Worm (Caenorhabditis elegans) whole organism, young adult: ENCODE measurements around the gene srx-137.

Experiments used
- B0336.3 ChIP-seq: fragments of 200-800 bp; sonication (Bioruptor generic); IDR thresholded peaks from 2 replicates; pipeline ENCODE4 v1.3.6; 2022; ENCODE audit warnings: missing genetic modification characterization, missing compliant biosample characterization
- F22D6.2 ChIP-seq: sonication (generic microtip); optimal IDR thresholded peaks from 2 replicates; lab custom pipeline; 2016; ENCODE audit warnings: mild to moderate bottlenecking, missing genetic modification characterization, missing compliant biosample characterization
- F37B4.10 ChIP-seq: fragments of 200-800 bp; sonication (Bioruptor generic); IDR thresholded peaks from 2 replicates; pipeline ENCODE4 v1.3.6; 2022; ENCODE audit warnings: missing genetic modification characterization, missing compliant biosample characterization
- F49E8.2 ChIP-seq: sonication (generic microtip); optimal IDR thresholded peaks from 3 replicates; lab custom pipeline; 2017; ENCODE audit warnings: missing genetic modification characterization, mild to moderate bottlenecking, missing compliant biosample characterization, antibody characterized with exemption, moderate library complexity; ENCODE audit not compliant: insufficient read depth
- F52B5.7 ChIP-seq: sonication (generic microtip); optimal IDR thresholded peaks from 2 replicates; lab custom pipeline; 2016; ENCODE audit warnings: mild to moderate bottlenecking, missing genetic modification characterization, missing compliant biosample characterization
- K11D2.4 ChIP-seq: fragments of 200-800 bp; sonication (Bioruptor generic); IDR thresholded peaks from 2 replicates; pipeline ENCODE4 v1.3.6; 2022; ENCODE audit warnings: missing genetic modification reagents, missing genetic modification characterization, missing compliant biosample characterization
- Y53F4B.3 ChIP-seq: fragments of 200-800 bp; sonication (Bioruptor generic); IDR thresholded peaks from 2 replicates; pipeline ENCODE4 v1.3.6; 2022; ENCODE audit warnings: missing genetic modification reagents, missing genetic modification characterization, missing compliant biosample characterization
- Y53G8AR.9 ChIP-seq: fragments of 200-800 bp; sonication (Bioruptor generic); conservative IDR thresholded peaks from 2 replicates; pipeline ENCODE4 v1.3.6; 2022; ENCODE audit warnings: missing genetic modification reagents, missing genetic modification characterization, missing compliant biosample characterization
- Y79H2A.3 ChIP-seq: fragments of 200-800 bp; sonication (Bioruptor generic); conservative IDR thresholded peaks from 2 replicates; pipeline ENCODE4 v1.3.6; 2022; ENCODE audit warnings: missing genetic modification reagents, missing genetic modification characterization, missing compliant biosample characterization
- Y95B8A.8 ChIP-seq: fragments of 200-800 bp; sonication (Bioruptor generic); IDR thresholded peaks from 2 replicates; pipeline ENCODE4 v1.3.6; 2022; ENCODE audit warnings: missing genetic modification reagents, missing genetic modification characterization, missing compliant biosample characterization
- ama-1 ChIP-seq, 3 experiments: fragments of 150-350 bp in 1 of 3; sonication (generic microtip) in 2 of 3; optimal IDR thresholded peaks; 2 replicates each; lab custom pipeline; 2014 to 2018; ENCODE audit warnings: missing biosample characterization in 2 of 3, missing genetic modification characterization in 2 of 3, missing genetic modification reagents in 2 of 3
- atf-7 ChIP-seq: sonication (generic microtip); optimal IDR thresholded peaks from 2 replicates; lab custom pipeline; 2017; ENCODE audit warnings: mild to moderate bottlenecking, missing genetic modification characterization, missing compliant biosample characterization
- attf-5 ChIP-seq: fragments of 200-800 bp; sonication (Bioruptor generic); optimal IDR thresholded peaks from 2 replicates; lab custom pipeline; 2018; ENCODE audit warnings: mild to moderate bottlenecking, missing genetic modification characterization, missing compliant biosample characterization
- bed-2 ChIP-seq: fragments of 200-800 bp; sonication (Bioruptor generic); IDR thresholded peaks from 2 replicates; pipeline ENCODE4 v1.3.6; 2022; ENCODE audit warnings: missing genetic modification reagents, missing genetic modification characterization, missing compliant biosample characterization
- cebp-2 ChIP-seq: fragments of 200-800 bp; sonication (Bioruptor generic); IDR thresholded peaks from 2 replicates; pipeline ENCODE4 v1.3.6; 2022; ENCODE audit warnings: missing genetic modification characterization, missing compliant biosample characterization
- ceh-27 ChIP-seq: fragments of 200-800 bp; sonication (Bioruptor generic); optimal IDR thresholded peaks from 2 replicates; lab custom pipeline; 2018; ENCODE audit warnings: mild to moderate bottlenecking, missing genetic modification characterization, moderate library complexity, missing compliant biosample characterization
- ceh-40 ChIP-seq: fragments of 200-800 bp; sonication (Bioruptor generic); IDR thresholded peaks from 2 replicates; pipeline ENCODE4 v1.3.6; 2022; ENCODE audit warnings: missing genetic modification characterization, missing compliant biosample characterization
- ceh-91 ChIP-seq: fragments of 200-800 bp; sonication (Bioruptor generic); IDR thresholded peaks from 2 replicates; pipeline ENCODE4 v1.3.6; 2022; ENCODE audit warnings: missing genetic modification reagents, missing genetic modification characterization, missing compliant biosample characterization
- chd-7 ChIP-seq: sonication (generic microtip); optimal IDR thresholded peaks from 2 replicates; lab custom pipeline; 2016; ENCODE audit warnings: mild to moderate bottlenecking, missing genetic modification characterization, moderate library complexity, missing compliant biosample characterization
- dpl-1 ChIP-seq: fragments of 150-350 bp; optimal IDR thresholded peaks from 2 replicates; lab custom pipeline; 2014; ENCODE audit warnings: missing biosample characterization, missing genetic modification reagents, missing genetic modification characterization
- efl-1 ChIP-seq: fragments of 150-350 bp; optimal IDR thresholded peaks from 2 replicates; lab custom pipeline; 2014; ENCODE audit warnings: missing biosample characterization, missing genetic modification reagents, missing genetic modification characterization
- egl-18 ChIP-seq: fragments of 200-800 bp; sonication (Bioruptor generic); IDR thresholded peaks from 2 replicates; pipeline ENCODE4 v1.3.6; 2022; ENCODE audit warnings: missing genetic modification reagents, missing genetic modification characterization, missing compliant biosample characterization
- fkh-3 ChIP-seq: sonication (generic microtip); optimal IDR thresholded peaks from 2 replicates; lab custom pipeline; 2016; ENCODE audit warnings: mild to moderate bottlenecking, missing genetic modification characterization, missing compliant biosample characterization
- him-1 ChIP-seq: sonication (generic microtip); optimal IDR thresholded peaks from 2 replicates; lab custom pipeline; 2016; ENCODE audit warnings: missing genotype, missing genetic modification reagents, missing genetic modification characterization, missing compliant biosample characterization
- hsf-1 ChIP-seq: fragments of 200-800 bp; sonication (Bioruptor generic); IDR thresholded peaks from 2 replicates; pipeline ENCODE4 v1.3.6; 2022; ENCODE audit warnings: missing genetic modification reagents, missing genetic modification characterization, missing compliant biosample characterization
- lin-26 ChIP-seq: fragments of 200-800 bp; sonication (Bioruptor generic); IDR thresholded peaks from 2 replicates; pipeline ENCODE4 v1.3.6; 2022; ENCODE audit warnings: missing genetic modification reagents, missing genetic modification characterization, missing compliant biosample characterization
- lsl-1 ChIP-seq: fragments of 200-800 bp; sonication (Bioruptor generic); optimal IDR thresholded peaks from 2 replicates; lab custom pipeline; 2018; ENCODE audit warnings: mild to moderate bottlenecking, missing genetic modification characterization, moderate library complexity, missing compliant biosample characterization
- madf-6 ChIP-seq: fragments of 200-800 bp; sonication (Bioruptor generic); IDR thresholded peaks from 2 replicates; pipeline ENCODE4 v1.3.6; 2022; ENCODE audit warnings: missing genetic modification reagents, missing genetic modification characterization, missing compliant biosample characterization
- mcd-1 ChIP-seq: fragments of 200-800 bp; sonication (Bioruptor generic); IDR thresholded peaks from 2 replicates; pipeline ENCODE4 v1.3.6; 2022; ENCODE audit warnings: missing genetic modification reagents, missing genetic modification characterization, missing compliant biosample characterization
- nhr-179 ChIP-seq: sonication (generic microtip); optimal IDR thresholded peaks from 2 replicates; lab custom pipeline; 2016; ENCODE audit warnings: mild to moderate bottlenecking, missing genetic modification characterization, missing compliant biosample characterization
- nhr-27 ChIP-seq: fragments of 200-800 bp; sonication (Bioruptor generic); optimal IDR thresholded peaks from 2 replicates; lab custom pipeline; 2018; ENCODE audit warnings: mild to moderate bottlenecking, missing genetic modification characterization, moderate library complexity, missing compliant biosample characterization
- nhr-80 ChIP-seq: sonication (generic microtip); optimal IDR thresholded peaks from 2 replicates; lab custom pipeline; 2016; ENCODE audit warnings: missing genetic modification characterization, missing compliant biosample characterization
- nhr-90 ChIP-seq: sonication (generic microtip); optimal IDR thresholded peaks from 2 replicates; lab custom pipeline; 2016; ENCODE audit warnings: missing genotype, mild to moderate bottlenecking, missing genetic modification characterization, missing compliant biosample characterization
- rec-8 ChIP-seq, 2 experiments: sonication (generic microtip); optimal IDR thresholded peaks; 2 replicates each; lab custom pipeline; 2016; ENCODE audit warnings: mild to moderate bottlenecking in 2 of 2, missing genetic modification characterization in 2 of 2, missing genetic modification reagents in 2 of 2, missing genotype in 2 of 2, missing biosample characterization in 1 of 2, missing compliant biosample characterization in 1 of 2, moderate library complexity in 1 of 2
- rpc-1 ChIP-seq, 2 experiments: fragments of 150-350 bp in 1 of 2; sonication (generic microtip) in 1 of 2; optimal IDR thresholded peaks; 2 replicates each; lab custom pipeline; 2014 to 2018; ENCODE audit warnings: missing biosample characterization in 1 of 2, missing genetic modification characterization in 1 of 2, missing genetic modification reagents in 1 of 2, missing genotype in 1 of 2
- sdz-38 ChIP-seq: sonication (generic microtip); optimal IDR thresholded peaks from 2 replicates; lab custom pipeline; 2016; ENCODE audit warnings: missing genotype, missing genetic modification characterization, missing compliant biosample characterization
- sea-2 ChIP-seq: fragments of 200-800 bp; sonication (Bioruptor generic); IDR thresholded peaks from 2 replicates; pipeline ENCODE4 v1.3.6; 2022; ENCODE audit warnings: missing genetic modification characterization, missing compliant biosample characterization
- snpc-4 ChIP-seq, 5 experiments: fragments of 150-350 bp in 1 of 5; sonication (generic microtip) in 4 of 5; optimal IDR thresholded peaks; 2 replicates each; lab custom pipeline; 2014 to 2018; ENCODE audit warnings: missing genetic modification characterization in 5 of 5, missing biosample characterization in 3 of 5, antibody characterized with exemption in 2 of 5, mild to moderate bottlenecking in 2 of 5, missing compliant biosample characterization in 2 of 5, missing genotype in 2 of 5, moderate library complexity in 2 of 5, missing genetic modification reagents in 1 of 5
- tbp1 ChIP-seq: fragments of 200-800 bp; sonication (Bioruptor generic); optimal IDR thresholded peaks from 2 replicates; lab custom pipeline; 2018; ENCODE audit warnings: mild to moderate bottlenecking, missing genetic modification characterization, missing compliant biosample characterization
- xnd-1 ChIP-seq: sonication (generic microtip); optimal IDR thresholded peaks from 2 replicates; lab custom pipeline; 2016; ENCODE audit warnings: missing genotype, missing genetic modification reagents, missing genetic modification characterization, missing compliant biosample characterization
- ztf-25 ChIP-seq: fragments of 200-800 bp; sonication (Bioruptor generic); IDR thresholded peaks from 2 replicates; pipeline ENCODE4 v1.3.6; 2022; ENCODE audit warnings: missing genetic modification reagents, missing genetic modification characterization, missing compliant biosample characterization
- ztf-6 ChIP-seq: fragments of 200-800 bp; sonication (Bioruptor generic); IDR thresholded peaks from 2 replicates; pipeline ENCODE4 v1.3.6; 2022; ENCODE audit warnings: missing genetic modification reagents, missing genetic modification characterization, missing compliant biosample characterization

Gene srx-137

DNA sequence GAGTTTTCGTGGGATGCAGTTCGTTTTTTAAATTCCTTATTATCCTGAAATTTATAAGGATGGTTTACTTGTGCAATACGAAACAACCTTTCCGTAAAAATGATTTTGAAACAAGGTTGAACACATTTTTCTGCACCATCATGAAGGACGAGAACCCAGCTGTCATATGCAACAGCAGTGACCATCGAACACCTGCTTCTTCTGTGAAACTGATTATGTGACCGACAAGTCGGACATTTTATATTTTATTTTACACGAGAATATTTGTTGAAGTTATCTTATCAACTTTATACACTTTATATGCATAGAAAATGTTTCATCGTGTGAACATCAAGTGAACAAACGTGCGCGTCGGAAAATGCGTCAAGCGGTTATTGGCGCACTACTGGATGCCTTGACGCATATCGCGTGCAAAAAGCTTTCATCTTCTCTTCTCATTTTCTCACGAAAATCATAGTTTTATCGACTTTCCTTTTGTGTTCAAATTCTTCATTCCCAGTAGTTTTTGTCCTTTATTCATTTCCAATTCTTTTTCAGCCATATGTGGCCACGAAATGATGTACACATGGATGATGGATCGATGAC, 43.7 kb upstream of the srx-137 start, which contains the start of gene sel-10 (continued):
- TF ChIP-seq lsl-1 (GFP tag; lab: Kevin White, UChicago) = peak; percentile 43
- TF ChIP-seq chd-7 (tag; lab: Kevin White, UChicago) = no peak
- peak; percentile 77 for TF ChIP-seq mcd-1
- no peak for TF ChIP-seq tbp1 (GFP tag; lab: Kevin White, UChicago)
- no peak for TF ChIP-seq F37B4.10 (GFP tag; lab: Robert Waterston, UW)
- no peak for TF ChIP-seq fkh-3
- TF ChIP-seq atf-7 (tag; lab: Kevin White, UChicago) = no peak
- no peak for TF ChIP-seq bed-2 (GFP tag; lab: Robert Waterston, UW)
- no peak for TF ChIP-seq nhr-27 (tag; lab: Kevin White, UChicago)
- no peak for TF ChIP-seq hsf-1
- TF ChIP-seq sea-2 = no peak
- no peak for TF ChIP-seq ceh-91 (GFP tag; lab: Robert Waterston, UW)
- TF ChIP-seq cebp-2 (GFP tag; lab: Robert Waterston, UW) = no peak
- no peak for TF ChIP-seq F49E8.2 (tag; lab: Kevin White, UChicago)
- no peak for TF ChIP-seq egl-18
- no peak for TF ChIP-seq rpc-1 (optimal IDR thresholded peaks at IDR 0.05; lab: Kevin White, UChicago)
- TF ChIP-seq rpc-1 (tag; optimal IDR thresholded peaks at IDR 0.05; lab: Kevin White, UChicago) = no peak
- TF ChIP-seq B0336.3 (GFP tag; lab: Robert Waterston, UW) = no peak
- TF ChIP-seq F52B5.7 (tag; lab: Kevin White, UChicago) = no peak
- no peak for TF ChIP-seq lin-26 (GFP tag; lab: Robert Waterston, UW)
- peak; percentile 65 for TF ChIP-seq snpc-4 (GFP tag; optimal IDR thresholded peaks at IDR 0.05; lab: Kevin White, UChicago)
- TF ChIP-seq snpc-4 (tag; optimal IDR thresholded peaks at IDR 0.05; lab: Kevin White, UChicago) = peak in 2 of 4 experiments; percentile 33 to 65
- no peak for TF ChIP-seq ceh-40 (GFP tag; lab: Robert Waterston, UW)
- peak; percentile 15 for TF ChIP-seq efl-1 (GFP tag; lab: Kevin White, UChicago)
- no peak for TF ChIP-seq Y95B8A.8 (GFP tag; lab: Robert Waterston, UW)
- TF ChIP-seq madf-6 (GFP tag; lab: Robert Waterston, UW) = peak; percentile 71; the same call in 1 of the 2 replicates
- TF ChIP-seq sdz-38 (tag; lab: Kevin White, UChicago) = no peak
- no peak for TF ChIP-seq xnd-1
- no peak for TF ChIP-seq nhr-90 (tag; lab: Kevin White, UChicago)
- TF ChIP-seq rec-8 (tag; optimal IDR thresholded peaks at IDR 0.05; lab: Kevin White, UChicago) = no peak
- no peak for TF ChIP-seq nhr-179 (tag; lab: Kevin White, UChicago)
- TF ChIP-seq Y79H2A.3 (GFP tag; lab: Robert Waterston, UW) = no peak

DNA sequence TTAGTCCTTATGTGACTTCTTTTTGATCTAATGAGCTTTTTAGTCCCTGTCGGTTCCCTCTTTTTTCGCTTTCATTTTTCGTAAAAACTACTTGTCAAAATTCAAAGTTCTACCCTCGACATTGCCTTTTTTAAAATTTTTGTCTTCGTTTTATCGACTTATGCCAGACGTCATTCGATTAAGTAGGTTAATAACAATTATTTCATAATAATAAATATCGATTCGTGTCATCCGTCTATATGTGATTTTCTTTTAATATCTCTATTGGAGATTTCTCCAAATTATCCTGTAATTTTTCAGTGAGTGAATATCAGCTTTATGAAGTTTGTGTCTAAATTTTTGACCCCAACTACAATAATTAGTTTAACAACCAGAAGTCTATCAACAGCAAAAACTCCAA, 39.9 kb upstream of the srx-137 start, which contains the start of gene hpo-31:
TSS of gene hpo-31 (plus strand) at position 301 of the 400 bp plus-strand sequence.
- no peak for TF ChIP-seq nhr-80
- no peak for TF ChIP-seq attf-5
- TF ChIP-seq sdz-38 (tag; lab: Kevin White, UChicago) = no peak
- no peak for TF ChIP-seq Y53G8AR.9 (GFP tag; lab: Robert Waterston, UW)
- no peak for TF ChIP-seq F22D6.2 (tag; lab: Kevin White, UChicago)
- TF ChIP-seq ama-1 (optimal IDR thresholded peaks at IDR 0.05; lab: Kevin White, UChicago) = no peak
- TF ChIP-seq ama-1 (GFP tag; optimal IDR thresholded peaks at IDR 0.05; lab: Kevin White, UChicago) = no peak
- TF ChIP-seq cebp-2 (GFP tag; lab: Robert Waterston, UW) = no peak
- TF ChIP-seq ztf-6 (GFP tag; lab: Robert Waterston, UW) = no peak
- no peak for TF ChIP-seq him-1 (tag; lab: Kevin White, UChicago)
- no peak for TF ChIP-seq Y53F4B.3 (GFP tag; lab: Robert Waterston, UW)
- no peak for TF ChIP-seq dpl-1 (GFP tag; lab: Kevin White, UChicago)
- TF ChIP-seq nhr-179 (tag; lab: Kevin White, UChicago) = no peak
- no peak for TF ChIP-seq fkh-3
- no peak for TF ChIP-seq rpc-1 (optimal IDR thresholded peaks at IDR 0.05; lab: Kevin White, UChicago)
- TF ChIP-seq rpc-1 (tag; optimal IDR thresholded peaks at IDR 0.05; lab: Kevin White, UChicago) = no peak
- TF ChIP-seq ceh-27 (GFP tag; lab: Kevin White, UChicago) = no peak
- TF ChIP-seq ztf-25 (GFP tag; lab: Robert Waterston, UW) = no peak
- no peak for TF ChIP-seq K11D2.4 (GFP tag; lab: Robert Waterston, UW)
